Fruit fly (Drosophila melanogaster) whole organism, adult: Measurements from ENCODE around the gene Pdcd4.

ENCODE experiments used
- CG11617 ChIP-seq: fragments of 200-800 bp; sonication (Bioruptor generic); optimal IDR thresholded peaks from 2 replicates; lab custom pipeline; 2017; ENCODE audit warnings: mild to moderate bottlenecking, missing biosample characterization, missing genetic modification reagents, missing genetic modification characterization
- CG12768 ChIP-seq: fragments of 200-800 bp; sonication (Bioruptor generic); optimal IDR thresholded peaks from 2 replicates; lab custom pipeline; 2017; ENCODE audit warnings: missing biosample characterization, missing genetic modification characterization, mild to moderate bottlenecking, moderate library complexity, missing genetic modification reagents
- CG33017 ChIP-seq: fragments of 200-800 bp; sonication (Bioruptor generic); optimal IDR thresholded peaks from 2 replicates; lab custom pipeline; 2018; ENCODE audit warnings: missing biosample characterization, mild to moderate bottlenecking, missing genetic modification characterization, moderate library complexity
- CG5204 ChIP-seq: fragments of 200-800 bp; sonication (Bioruptor generic); optimal IDR thresholded peaks from 2 replicates; lab custom pipeline; 2016; ENCODE audit warnings: missing biosample characterization, missing genetic modification characterization
- CG7045 ChIP-seq: fragments of 200-800 bp; sonication (Bioruptor generic); optimal IDR thresholded peaks from 2 replicates; lab custom pipeline; 2017; ENCODE audit warnings: missing biosample characterization, mild to moderate bottlenecking, missing genetic modification characterization
- CG7101 ChIP-seq: fragments of 200-800 bp; sonication (Bioruptor generic); optimal IDR thresholded peaks from 2 replicates; lab custom pipeline; 2018; ENCODE audit warnings: missing biosample characterization, mild to moderate bottlenecking, missing genetic modification characterization, moderate library complexity
- Clk ChIP-seq: fragments of 200-800 bp; sonication (Bioruptor generic); optimal IDR thresholded peaks from 2 replicates; lab custom pipeline; 2017; ENCODE audit warnings: missing biosample characterization, missing genetic modification characterization
- Crg-1 ChIP-seq: fragments of 200-800 bp; sonication (Bioruptor generic); optimal IDR thresholded peaks from 2 replicates; lab custom pipeline; 2016; ENCODE audit warnings: missing biosample characterization, missing genetic modification characterization
- kay ChIP-seq: fragments of 200-800 bp; sonication (Bioruptor generic); peaks from one replicate; lab custom pipeline; 2016; ENCODE audit warnings: missing biosample characterization, missing genetic modification characterization, borderline replicate concordance
- ovo ChIP-seq: fragments of 200-800 bp; sonication (Bioruptor generic); optimal IDR thresholded peaks from 2 replicates; lab custom pipeline; 2016; ENCODE audit warnings: missing biosample characterization, missing genetic modification characterization
- pad ChIP-seq: fragments of 200-800 bp; sonication (Bioruptor generic); optimal IDR thresholded peaks from 3 replicates; lab custom pipeline; 2017; ENCODE audit warnings: missing biosample characterization, missing genetic modification characterization, mild to moderate bottlenecking, moderate library complexity, missing genetic modification reagents
- tj ChIP-seq: fragments of 200-800 bp; sonication (Bioruptor generic); optimal IDR thresholded peaks from 3 replicates; lab custom pipeline; 2017; ENCODE audit warnings: missing biosample characterization, mild to moderate bottlenecking, missing genetic modification characterization, moderate library complexity

- TF ChIP-seq CG12768 (GFP tag; lab: Kevin White, UChicago) (peak; percentile 60), CG33017 (tag; lab: Kevin White, UChicago) (peak; percentile 82), Clk (GFP tag; lab: Kevin White, UChicago) (no peak), CG7101 (tag; lab: Kevin White, UChicago) (peak; percentile 80), pad (peak; percentile 29), Crg-1 (GFP tag; lab: Kevin White, UChicago) (no peak), CG5204 (no peak), tj (GFP tag; lab: Kevin White, UChicago) (no peak), kay (GFP tag; lab: Kevin White, UChicago) (no peak), ovo (GFP tag; lab: Kevin White, UChicago) (no peak), CG7045 (peak; percentile 20), CG11617 (GFP tag; lab: Kevin White, UChicago) (peak; percentile 49)
Measured at dm6 chrX:13734866-13735265, 20.3 kb downstream of the Pdcd4 start.
